Fruit fly (Drosophila melanogaster) whole organism, embryonic: ENCODE data around the gene CG34251.

ENCODE experiments used
- CG12391 ChIP-seq: fragments of 200-800 bp; sonication (Bioruptor generic); optimal IDR thresholded peaks from 3 replicates; lab custom pipeline; 2018; ENCODE audit warnings: missing biosample characterization, mild to moderate bottlenecking, missing genetic modification characterization, moderate library complexity
- CG14710 ChIP-seq: fragments of 200-800 bp; sonication (Bioruptor generic); optimal IDR thresholded peaks from 3 replicates; lab custom pipeline; 2019; ENCODE audit warnings: missing biosample characterization, mild to moderate bottlenecking, missing genetic modification characterization, moderate library complexity
- CG1529 ChIP-seq: fragments of 200-800 bp; sonication (Bioruptor generic); optimal IDR thresholded peaks from 3 replicates; lab custom pipeline; 2018; ENCODE audit warnings: missing biosample characterization, missing genetic modification characterization
- CG30403 ChIP-seq: fragments of 200-800 bp; sonication (Bioruptor generic); optimal IDR thresholded peaks from 3 replicates; lab custom pipeline; 2016; ENCODE audit warnings: missing biosample characterization, missing genetic modification characterization
- CG3847 ChIP-seq: fragments of 200-800 bp; sonication (Bioruptor generic); IDR thresholded peaks from 2 replicates; pipeline ENCODE4 v1.3.6; 2022; ENCODE audit warnings: missing biosample characterization, missing genetic modification characterization
- CG8478 ChIP-seq: fragments of >200 bp; optimal IDR thresholded peaks from 2 replicates; lab custom pipeline; 2018
- Ets65A ChIP-seq: fragments of 200-800 bp; sonication (Bioruptor generic); peaks from one replicate; lab custom pipeline; 2016; ENCODE audit warnings: missing biosample characterization, missing genetic modification characterization
- HLHmδ ChIP-seq: fragments of 200-800 bp; sonication (Bioruptor generic); optimal IDR thresholded peaks from 2 replicates; lab custom pipeline; 2018; ENCODE audit warnings: missing biosample characterization, mild to moderate bottlenecking, missing genetic modification characterization, moderate library complexity
- Hr39 ChIP-seq: fragments of >200 bp; optimal IDR thresholded peaks from 2 replicates; lab custom pipeline; 2017
- hth ChIP-seq: fragments of >200 bp; optimal IDR thresholded peaks from 2 replicates; lab custom pipeline; 2017; ENCODE audit warnings: inconsistent platforms
- lola ChIP-seq, 3 experiments: fragments of >200 bp in 2 of 3; fragments of 200-800 bp in 1 of 3; sonication (Bioruptor generic) in 1 of 3; optimal IDR thresholded peaks; 2 replicates each; lab custom pipeline; 2017 to 2019; ENCODE audit warnings: missing biosample characterization in 3 of 3, missing genetic modification characterization in 3 of 3, mild to moderate bottlenecking in 1 of 3, moderate library complexity in 1 of 3
- nau ChIP-seq: fragments of 200-800 bp; sonication (Bioruptor generic); optimal IDR thresholded peaks from 3 replicates; lab custom pipeline; 2017; ENCODE audit warnings: missing biosample characterization, mild to moderate bottlenecking, missing genetic modification characterization, missing genetic modification reagents
- onecut ChIP-seq: fragments of 200-800 bp; sonication (Bioruptor generic); IDR thresholded peaks from 2 replicates; pipeline ENCODE4 v1.3.6; 2022; ENCODE audit warnings: missing biosample characterization, missing genetic modification characterization
- pros ChIP-seq: fragments of 200-800 bp; sonication (Bioruptor generic); optimal IDR thresholded peaks from 3 replicates; lab custom pipeline; 2019; ENCODE audit warnings: missing biosample characterization, mild to moderate bottlenecking, missing genetic modification characterization, moderate library complexity

DNA sequence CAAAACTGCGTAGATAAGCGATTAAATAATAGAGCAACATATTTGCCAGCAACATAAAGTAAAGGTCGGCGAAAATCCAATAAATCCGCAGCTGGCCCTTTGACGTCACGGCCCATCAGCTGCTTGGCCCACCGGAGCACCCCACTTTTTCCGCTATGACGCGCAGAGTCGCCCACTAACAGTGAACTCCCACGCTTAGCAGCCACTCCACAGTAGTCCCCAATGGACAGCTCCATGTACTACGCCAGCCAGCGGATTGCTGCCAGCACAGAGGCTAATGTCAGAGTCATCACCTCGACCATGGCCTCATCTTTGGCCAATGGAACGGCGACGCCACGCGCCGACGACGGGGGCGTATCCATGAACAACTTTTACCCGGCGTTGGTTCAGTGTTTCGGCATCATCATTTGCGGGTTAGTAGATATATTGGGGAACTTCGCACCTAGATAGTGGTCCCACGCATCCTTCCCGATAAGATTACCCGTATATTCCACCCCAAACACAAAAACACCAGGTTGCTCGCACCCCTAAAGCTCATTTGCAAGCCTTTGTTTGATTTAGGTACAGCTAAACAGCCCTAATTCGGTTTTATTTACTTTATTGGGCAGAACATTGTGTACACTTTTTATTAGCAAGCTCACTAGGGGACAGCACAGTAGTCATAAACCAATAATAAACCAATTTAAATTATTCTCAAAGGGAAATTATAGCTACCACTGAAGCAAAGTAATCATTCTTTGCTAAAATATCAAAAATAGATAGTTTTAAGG, 49.2 kb upstream of the CG34251 start:
- no peak for TF ChIP-seq CG12391 (tag; lab: Kevin White, UChicago)
- TF ChIP-seq CG1529 (GFP tag; lab: Kevin White, UChicago), result no peak
- TF ChIP-seq CG14710 (tag; lab: Kevin White, UChicago), result no peak
- TF ChIP-seq Ets65A, result peak; percentile 51
- TF ChIP-seq nau (GFP tag; lab: Kevin White, UChicago), result no peak
- TF ChIP-seq lola (GFP tag; optimal IDR thresholded peaks at IDR 0.05; lab: Kevin White, UChicago), result no peak
- TF ChIP-seq Hr39 (lab: Kevin White, UChicago), result no peak
- TF ChIP-seq hth (lab: Kevin White, UChicago), result no peak
- TF ChIP-seq CG30403 (GFP tag; lab: Kevin White, UChicago), result no peak
- TF ChIP-seq CG3847 (GFP tag; lab: Robert Waterston, UW), result no peak
- no peak for TF ChIP-seq HLHmδ
- TF ChIP-seq pros (GFP tag; lab: Kevin White, UChicago), result no peak
- TF ChIP-seq onecut (GFP tag; lab: Robert Waterston, UW), result peak; percentile 39; the same call in 1 of the 2 replicates
- TF ChIP-seq CG8478 (lab: Kevin White, UChicago), result no peak
